Worm (Caenorhabditis elegans) whole organism, L1 larva: Measurements from ENCODE around the gene slcf-1.

Experiments used
- C04F5.9 ChIP-seq: sonication (generic microtip); optimal IDR thresholded peaks from 2 replicates; lab custom pipeline; 2016; ENCODE audit warnings: missing genetic modification characterization, missing compliant biosample characterization
- C16A3.4 ChIP-seq: fragments of 150-350 bp; optimal IDR thresholded peaks from 2 replicates; lab custom pipeline; 2014; ENCODE audit warnings: missing biosample characterization, missing genetic modification characterization
- F16B12.6 ChIP-seq: fragments of 150-350 bp; optimal IDR thresholded peaks from 2 replicates; lab custom pipeline; 2014; ENCODE audit warnings: missing biosample characterization, missing genetic modification characterization
- Y116A8C.19 ChIP-seq: sonication (generic microtip); optimal IDR thresholded peaks from 2 replicates; lab custom pipeline; 2016; ENCODE audit warnings: missing compliant biosample characterization, missing genetic modification characterization, borderline replicate concordance
- aly-2 ChIP-seq: fragments of 150-350 bp; optimal IDR thresholded peaks from 2 replicates; lab custom pipeline; 2014; ENCODE audit warnings: missing biosample characterization, missing genetic modification characterization
- blmp-1 ChIP-seq: fragments of 150-350 bp; optimal IDR thresholded peaks from 2 replicates; lab custom pipeline; 2014; ENCODE audit warnings: missing biosample characterization, missing genetic modification characterization
- ceh-63 ChIP-seq: fragments of 200-800 bp; sonication (Bioruptor generic); optimal IDR thresholded peaks from 2 replicates; lab custom pipeline; 2018; ENCODE audit warnings: mild to moderate bottlenecking, missing genetic modification characterization, missing compliant biosample characterization
- ceh-82 ChIP-seq, 3 experiments: fragments of 150-350 bp in 1 of 3; sonication (generic microtip) in 2 of 3; optimal IDR thresholded peaks; 2 replicates each; lab custom pipeline; 2014 to 2017; ENCODE audit warnings: missing biosample characterization in 3 of 3, missing genetic modification characterization in 3 of 3
- ceh-88 ChIP-seq: fragments of 200-800 bp; sonication (Bioruptor generic); IDR thresholded peaks from 2 replicates; pipeline ENCODE4 v1.3.6; 2022; ENCODE audit warnings: missing genetic modification characterization, missing compliant biosample characterization
- ceh-90 ChIP-seq: sonication (generic microtip); optimal IDR thresholded peaks from 2 replicates; lab custom pipeline; 2016; ENCODE audit warnings: missing genetic modification characterization, missing compliant biosample characterization
- dpl-1 ChIP-seq, 3 experiments: fragments of 150-350 bp in 2 of 3; sonication (generic microtip) in 1 of 3; optimal IDR thresholded peaks; 2 replicates each; lab custom pipeline; 2014 to 2017; ENCODE audit warnings: missing biosample characterization in 3 of 3, missing genetic modification characterization in 3 of 3, missing genetic modification reagents in 3 of 3
- dsc-1 ChIP-seq: sonication (generic microtip); optimal IDR thresholded peaks from 2 replicates; lab custom pipeline; 2016; ENCODE audit warnings: mild to moderate bottlenecking, missing genetic modification characterization, missing compliant biosample characterization
- elt-2 ChIP-seq: sonication (generic microtip); optimal IDR thresholded peaks from 2 replicates; lab custom pipeline; 2016; ENCODE audit warnings: missing genetic modification characterization, mild to moderate bottlenecking, inconsistent platforms, missing compliant biosample characterization, missing genetic modification reagents
- ets-5 ChIP-seq: fragments of 200-800 bp; sonication (Bioruptor generic); IDR thresholded peaks from 2 replicates; pipeline ENCODE4 v1.3.6; 2022; ENCODE audit warnings: missing genetic modification characterization, missing compliant biosample characterization
- fkh-8 ChIP-seq: sonication (generic microtip); optimal IDR thresholded peaks from 2 replicates; lab custom pipeline; 2016; ENCODE audit warnings: mild to moderate bottlenecking, missing genetic modification characterization, missing compliant biosample characterization
- hlh-17 ChIP-seq: fragments of 200-800 bp; sonication (Bioruptor generic); optimal IDR thresholded peaks from 2 replicates; lab custom pipeline; 2018; ENCODE audit warnings: missing genetic modification characterization, mild to moderate bottlenecking, missing compliant biosample characterization, moderate library complexity, borderline replicate concordance
- hpl-2 ChIP-seq: fragments of 150-350 bp; optimal IDR thresholded peaks from 2 replicates; lab custom pipeline; 2014; ENCODE audit warnings: missing biosample characterization, missing genetic modification reagents, missing genetic modification characterization
- isw-1 ChIP-seq: fragments of 200-800 bp; sonication (Bioruptor generic); IDR thresholded peaks from 2 replicates; pipeline ENCODE4 v1.3.6; 2022; ENCODE audit warnings: missing genetic modification characterization, missing compliant biosample characterization
- lin-14 ChIP-seq: fragments of 200-800 bp; sonication (Bioruptor generic); optimal IDR thresholded peaks from 2 replicates; lab custom pipeline; 2018; ENCODE audit warnings: mild to moderate bottlenecking, missing genetic modification characterization, moderate library complexity, missing compliant biosample characterization
- lin-15B ChIP-seq: fragments of 150-350 bp; sonication (generic microtip); optimal IDR thresholded peaks from 3 replicates; lab custom pipeline; 2014; ENCODE audit warnings: missing biosample characterization, missing genetic modification characterization
- lin-35 ChIP-seq, 2 experiments: fragments of 150-350 bp; optimal IDR thresholded peaks; 2 replicates each; lab custom pipeline; 2014; ENCODE audit warnings: missing biosample characterization in 2 of 2, missing genetic modification characterization in 2 of 2, missing genetic modification reagents in 2 of 2
- lin-39 ChIP-seq: fragments of 150-350 bp; optimal IDR thresholded peaks from 2 replicates; lab custom pipeline; 2014; ENCODE audit warnings: missing biosample characterization, missing genetic modification reagents, missing genetic modification characterization
- mab-9 ChIP-seq: fragments of 200-800 bp; sonication (Bioruptor generic); IDR thresholded peaks from 2 replicates; pipeline ENCODE4 v1.3.6; 2022; ENCODE audit warnings: missing genetic modification reagents, missing genetic modification characterization, missing compliant biosample characterization
- mdl-1 ChIP-seq, 2 experiments: fragments of 150-350 bp; optimal IDR thresholded peaks; 2 replicates each; lab custom pipeline; 2014 to 2017; ENCODE audit warnings: missing biosample characterization in 2 of 2, missing genetic modification characterization in 2 of 2, inconsistent platforms in 1 of 2
- mef-2 ChIP-seq: fragments of 150-350 bp; optimal IDR thresholded peaks from 2 replicates; lab custom pipeline; 2014; ENCODE audit warnings: missing biosample characterization, missing genetic modification characterization
- nhr-11 ChIP-seq: fragments of 150-350 bp; optimal IDR thresholded peaks from 2 replicates; lab custom pipeline; 2014; ENCODE audit warnings: missing biosample characterization, missing genetic modification characterization
- nhr-12 ChIP-seq: sonication (generic microtip); optimal IDR thresholded peaks from 2 replicates; lab custom pipeline; 2017; ENCODE audit warnings: missing biosample characterization, missing genetic modification characterization
- nhr-19 ChIP-seq: fragments of 200-800 bp; sonication (Bioruptor generic); conservative IDR thresholded peaks from 2 replicates; pipeline ENCODE4 v1.3.6; 2022; ENCODE audit warnings: missing genetic modification characterization, missing compliant biosample characterization
- nhr-20 ChIP-seq: sonication (generic microtip); optimal IDR thresholded peaks from 2 replicates; lab custom pipeline; 2016; ENCODE audit warnings: mild to moderate bottlenecking, missing genetic modification characterization, missing compliant biosample characterization
- nhr-28 ChIP-seq: fragments of 150-350 bp; optimal IDR thresholded peaks from 2 replicates; lab custom pipeline; 2014; ENCODE audit warnings: missing biosample characterization, missing genetic modification characterization
- nhr-47 ChIP-seq: sonication (generic microtip); optimal IDR thresholded peaks from 2 replicates; lab custom pipeline; 2016; ENCODE audit warnings: mild to moderate bottlenecking, missing genetic modification characterization, moderate library complexity, missing compliant biosample characterization
- nhr-71 ChIP-seq: sonication (generic microtip); optimal IDR thresholded peaks from 2 replicates; lab custom pipeline; 2016; ENCODE audit warnings: mild to moderate bottlenecking, missing genetic modification characterization, moderate library complexity, missing compliant biosample characterization
- nhr-76 ChIP-seq: sonication (generic microtip); optimal IDR thresholded peaks from 2 replicates; lab custom pipeline; 2017; ENCODE audit warnings: missing biosample characterization, missing genetic modification characterization
- nhr-84 ChIP-seq: sonication (generic microtip); optimal IDR thresholded peaks from 2 replicates; lab custom pipeline; 2017; ENCODE audit warnings: missing biosample characterization, missing genetic modification characterization
- nhr-90 ChIP-seq: sonication (generic microtip); optimal IDR thresholded peaks from 2 replicates; lab custom pipeline; 2016; ENCODE audit warnings: mild to moderate bottlenecking, missing genetic modification characterization, missing compliant biosample characterization; ENCODE audit not compliant: poor library complexity
- pax-3 ChIP-seq: fragments of 200-800 bp; sonication (Bioruptor generic); optimal IDR thresholded peaks from 2 replicates; lab custom pipeline; 2018; ENCODE audit warnings: mild to moderate bottlenecking, missing genetic modification characterization, moderate library complexity, missing compliant biosample characterization
- pqm-1 ChIP-seq: sonication (generic microtip); optimal IDR thresholded peaks from 3 replicates; lab custom pipeline; 2017; ENCODE audit warnings: missing biosample characterization, missing genetic modification characterization
- rnt-1 ChIP-seq: sonication (generic microtip); optimal IDR thresholded peaks from 2 replicates; lab custom pipeline; 2016; ENCODE audit warnings: mild to moderate bottlenecking, missing genetic modification characterization, moderate library complexity, missing compliant biosample characterization
- snpc-4 ChIP-seq: fragments of 150-350 bp; optimal IDR thresholded peaks from 2 replicates; lab custom pipeline; 2014; ENCODE audit warnings: missing biosample characterization, missing genetic modification characterization
- snu-23 ChIP-seq: sonication (generic microtip); optimal IDR thresholded peaks from 2 replicates; lab custom pipeline; 2016; ENCODE audit warnings: missing genetic modification characterization, missing compliant biosample characterization
- sptf-1 ChIP-seq: fragments of 150-350 bp; optimal IDR thresholded peaks from 2 replicates; lab custom pipeline; 2014; ENCODE audit warnings: missing biosample characterization, missing genetic modification characterization
- tbx-2 ChIP-seq: sonication (generic microtip); optimal IDR thresholded peaks from 2 replicates; lab custom pipeline; 2016; ENCODE audit warnings: missing genetic modification characterization, missing compliant biosample characterization
- tlp-1 ChIP-seq: fragments of 150-350 bp; optimal IDR thresholded peaks from 2 replicates; lab custom pipeline; 2014; ENCODE audit warnings: missing biosample characterization, missing genetic modification characterization
- unc-130 ChIP-seq: fragments of 150-350 bp; optimal IDR thresholded peaks from 2 replicates; lab custom pipeline; 2017; ENCODE audit warnings: missing biosample characterization, missing genetic modification characterization, inconsistent platforms
- unc-30 ChIP-seq: sonication (generic microtip); optimal IDR thresholded peaks from 2 replicates; lab custom pipeline; 2017; ENCODE audit warnings: missing biosample characterization, missing genetic modification characterization
- unc-62 ChIP-seq: fragments of 150-350 bp; optimal IDR thresholded peaks from 2 replicates; lab custom pipeline; 2014; ENCODE audit warnings: missing biosample characterization, missing genetic modification reagents, missing genetic modification characterization
- unc-86 ChIP-seq: sonication (generic microtip); optimal IDR thresholded peaks from 2 replicates; lab custom pipeline; 2016; ENCODE audit warnings: missing genetic modification characterization, missing compliant biosample characterization
- unc-98 ChIP-seq: fragments of 200-800 bp; sonication (Bioruptor generic); IDR thresholded peaks from 2 replicates; pipeline ENCODE4 v1.3.6; 2022; ENCODE audit warnings: missing genetic modification characterization, missing compliant biosample characterization
- xbp-1 ChIP-seq: sonication (generic microtip); optimal IDR thresholded peaks from 2 replicates; lab custom pipeline; 2016; ENCODE audit warnings: missing genetic modification characterization, missing compliant biosample characterization
- zip-4 ChIP-seq: fragments of 200-800 bp; sonication (Bioruptor generic); optimal IDR thresholded peaks from 2 replicates; lab custom pipeline; 2018; ENCODE audit warnings: mild to moderate bottlenecking, missing genetic modification characterization, moderate library complexity, missing compliant biosample characterization
- ztf-11 ChIP-seq, 2 experiments: sonication (generic microtip); optimal IDR thresholded peaks; 2 replicates each; lab custom pipeline; 2016 to 2017; ENCODE audit warnings: missing genetic modification characterization in 2 of 2, missing biosample characterization in 1 of 2, missing compliant biosample characterization in 1 of 2

The slcf-1 gene

DNA sequence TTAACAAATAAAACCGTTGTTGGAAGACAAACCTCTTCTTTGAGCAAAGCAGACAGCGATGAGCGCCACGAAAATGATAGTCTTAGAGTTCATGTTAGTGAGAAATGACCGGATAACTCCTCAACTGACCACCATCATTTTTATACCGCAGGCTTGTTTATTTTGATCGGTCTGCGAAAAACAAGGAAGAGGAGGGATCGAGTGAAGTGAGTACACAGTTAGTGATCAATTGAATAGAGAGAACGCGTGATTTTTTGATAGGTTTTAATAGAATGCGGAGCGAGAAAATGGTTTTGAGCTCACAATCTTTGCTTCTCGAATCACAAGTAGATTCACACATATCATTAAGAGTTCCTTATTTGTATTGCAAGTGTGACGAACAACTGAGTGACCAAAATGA is 7.8 kb upstream of the slcf-1 start, which contains the start of gene F14F3.4 (continued):
- no peak for TF ChIP-seq sptf-1 (tag; lab: Kevin White, UChicago)
- TF ChIP-seq, all 84 proteins: peak for 0

DNA sequence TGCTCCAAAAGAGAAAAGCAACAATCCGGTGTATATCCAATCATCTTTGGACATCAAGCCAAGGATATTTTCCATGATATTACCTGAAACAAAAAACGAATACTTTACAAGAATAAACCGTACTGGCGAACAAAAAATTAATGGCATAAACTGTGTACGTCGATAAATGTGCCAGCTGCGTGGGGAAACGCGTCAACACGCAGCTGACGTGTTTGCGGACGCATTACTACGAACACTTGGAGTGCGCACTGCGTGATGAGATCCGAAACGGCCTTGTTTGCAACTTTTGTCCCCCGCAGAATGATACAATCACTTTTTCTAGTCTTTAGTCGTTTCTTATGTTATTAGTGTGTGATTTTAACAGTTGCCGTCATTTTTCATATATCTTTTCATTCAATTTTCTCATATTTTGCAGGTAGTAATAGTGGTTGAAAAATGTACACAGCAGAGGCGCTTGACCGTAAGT is 4.6 kb upstream of the slcf-1 start, which contains the start of the genes mboa-7 and git-1:
mboa-7 (minus strand) TSS at position 83 of the 466 bp plus-strand sequence.
git-1 (plus strand) TSS at position 416 of the 466 bp plus-strand sequence.
- TF ChIP-seq nhr-47 (tag; lab: Kevin White, UChicago) (peak; percentile 63), mef-2 (no peak), nhr-19 (GFP tag; lab: Robert Waterston, UW) (peak; percentile 55), nhr-20 (tag; lab: Kevin White, UChicago) (peak; percentile 86), unc-130 (tag; lab: Kevin White, UChicago) (peak; percentile 66), nhr-12 (no peak), hlh-17 (no peak), zip-4 (GFP tag; lab: Kevin White, UChicago) (no peak), nhr-28 (tag; lab: Kevin White, UChicago) (no peak), nhr-71 (tag; lab: Kevin White, UChicago) (peak; percentile 74), lin-35 (GFP tag; optimal IDR thresholded peaks at IDR 0.05; lab: Kevin White, UChicago) (peak; percentile 42 to 81), ceh-82 (tag; optimal IDR thresholded peaks at IDR 0.05; lab: Kevin White, UChicago) (peak in 1 of 3 experiments; percentile 61), unc-98 (GFP tag; lab: Robert Waterston, UW) (no peak), xbp-1 (peak; percentile 45), elt-2 (no peak), nhr-84 (tag; lab: Kevin White, UChicago) (no peak), aly-2 (tag; lab: Kevin White, UChicago) (no peak), Y116A8C.19 (no peak), unc-30 (tag; lab: Kevin White, UChicago) (no peak), dsc-1 (no peak), snpc-4 (no peak), unc-62 (GFP tag; lab: Kevin White, UChicago) (no peak), ceh-88 (GFP tag; lab: Robert Waterston, UW) (peak; percentile 11; the same call in 1 of the 2 replicates), F16B12.6 (peak; percentile 25), lin-15B (tag; lab: Kevin White, UChicago) (no peak), pqm-1 (tag; lab: Kevin White, UChicago) (no peak), blmp-1 (peak; percentile 73), mab-9 (no peak), hpl-2 (peak; percentile 65), nhr-90 (peak; percentile 51), unc-86 (tag; lab: Kevin White, UChicago) (no peak), tlp-1 (tag; lab: Kevin White, UChicago) (no peak), ztf-11 (tag; optimal IDR thresholded peaks at IDR 0.05; lab: Kevin White, UChicago) (no peak), ceh-90 (tag; lab: Kevin White, UChicago) (no peak), nhr-76 (tag; lab: Kevin White, UChicago) (no peak), rnt-1 (tag; lab: Kevin White, UChicago) (peak; percentile 77), nhr-11 (no peak), ceh-63 (GFP tag; lab: Kevin White, UChicago) (no peak), snu-23 (peak; percentile 79), isw-1 (GFP tag; lab: Robert Waterston, UW) (no peak), fkh-8 (tag; lab: Kevin White, UChicago) (peak; percentile 17), lin-39 (tag; lab: Kevin White, UChicago) (no peak), pax-3 (peak; percentile 3), lin-14 (GFP tag; lab: Kevin White, UChicago) (peak; percentile 92), tbx-2 (tag; lab: Kevin White, UChicago) (peak; percentile 65), ets-5 (GFP tag; lab: Robert Waterston, UW) (no peak), C04F5.9 (no peak), C16A3.4 (tag; lab: Kevin White, UChicago) (peak; percentile 71), dpl-1 (GFP tag; optimal IDR thresholded peaks at IDR 0.05; lab: Kevin White, UChicago) (peak; percentile 35 to 54 (median 54)), mdl-1 (tag; optimal IDR thresholded peaks at IDR 0.05; lab: Kevin White, UChicago) (peak in 1 of 2 experiments; percentile 50)
